Fruit fly (Drosophila melanogaster): ENCODE measurements around the gene mdu.

Gene mdu

DNA sequence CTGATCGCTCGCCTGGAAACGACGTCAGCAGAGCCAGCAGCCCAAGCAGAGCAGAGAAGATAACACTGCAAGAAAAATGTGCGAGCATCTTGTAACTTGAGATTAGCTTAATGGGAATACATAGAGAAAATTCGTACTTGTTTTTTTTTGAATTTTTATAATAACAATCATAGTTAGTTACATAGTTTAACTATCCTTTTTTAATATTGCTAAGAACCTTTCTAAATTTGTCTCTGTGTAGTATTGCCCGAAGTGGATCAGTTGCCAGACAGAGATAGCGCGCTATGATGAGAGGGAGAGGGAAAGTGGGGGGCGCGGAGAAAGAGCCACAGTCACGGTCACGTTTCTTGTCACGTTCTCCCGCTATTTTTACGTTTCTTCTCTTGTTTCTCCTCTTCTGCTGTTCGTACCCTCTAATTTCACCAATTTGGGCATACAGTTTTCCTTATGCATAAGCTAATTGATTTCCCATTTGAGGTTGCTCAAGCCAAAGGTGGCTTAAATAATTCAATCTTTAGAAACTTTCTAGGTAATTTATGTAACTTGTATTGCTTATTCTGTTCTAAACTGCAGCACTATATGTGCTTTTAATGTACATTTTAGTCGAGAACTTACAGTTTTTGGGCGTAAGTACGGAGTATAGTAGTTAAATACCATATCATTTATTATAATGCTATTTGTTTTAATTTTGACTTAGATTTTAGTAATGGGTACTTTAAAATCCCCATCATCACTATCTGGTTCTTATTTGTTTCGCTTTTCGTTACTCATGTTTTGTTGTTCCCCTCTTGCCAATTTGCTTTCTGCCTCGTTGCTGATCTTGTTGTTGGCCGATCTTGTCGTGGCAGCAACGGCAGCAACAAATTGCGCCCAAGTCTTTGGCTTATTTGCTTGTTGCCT, 14.0 kb downstream of the mdu start:
- TF ChIP-seq kay (GFP tag; ENCODE audit: borderline replicate concordance) (no peak), tj (GFP tag; optimal IDR thresholded peaks at IDR 0.05) (peak; percentile 56), Clk (GFP tag; optimal IDR thresholded peaks at IDR 0.05) (no peak), CG12768 (GFP tag; optimal IDR thresholded peaks at IDR 0.05) (no peak), CG1620 (GFP tag; optimal IDR thresholded peaks at IDR 0.05) (peak; percentile 61), CG33017 (tag; optimal IDR thresholded peaks at IDR 0.05) (peak; percentile 17), pad (GFP tag; optimal IDR thresholded peaks at IDR 0.05) (peak; percentile 61), CG7045 (GFP tag; optimal IDR thresholded peaks at IDR 0.05) (peak; percentile 7), CG7101 (tag; optimal IDR thresholded peaks at IDR 0.05) (peak; percentile 72), Hr96 (GFP tag; optimal IDR thresholded peaks at IDR 0.05) (peak; percentile 33), ovo (GFP tag; optimal IDR thresholded peaks at IDR 0.05) (no peak), toe (GFP tag; optimal IDR thresholded peaks at IDR 0.05) (no peak), cic (GFP tag; optimal IDR thresholded peaks at IDR 0.05) (no peak), Crg-1 (GFP tag; optimal IDR thresholded peaks at IDR 0.05) (peak; percentile 55), CG11617 (GFP tag; optimal IDR thresholded peaks at IDR 0.05) (peak; percentile 42), Mnt (GFP tag; optimal IDR thresholded peaks at IDR 0.05) (no peak), CG14711 (tag; optimal IDR thresholded peaks at IDR 0.05) (peak; percentile 80), cnc (optimal IDR thresholded peaks at IDR 0.05) (no peak), bab1 (GFP tag; optimal IDR thresholded peaks at IDR 0.05) (peak; percentile 94), CG5204 (GFP tag; optimal IDR thresholded peaks at IDR 0.05) (peak; percentile 21)

DNA sequence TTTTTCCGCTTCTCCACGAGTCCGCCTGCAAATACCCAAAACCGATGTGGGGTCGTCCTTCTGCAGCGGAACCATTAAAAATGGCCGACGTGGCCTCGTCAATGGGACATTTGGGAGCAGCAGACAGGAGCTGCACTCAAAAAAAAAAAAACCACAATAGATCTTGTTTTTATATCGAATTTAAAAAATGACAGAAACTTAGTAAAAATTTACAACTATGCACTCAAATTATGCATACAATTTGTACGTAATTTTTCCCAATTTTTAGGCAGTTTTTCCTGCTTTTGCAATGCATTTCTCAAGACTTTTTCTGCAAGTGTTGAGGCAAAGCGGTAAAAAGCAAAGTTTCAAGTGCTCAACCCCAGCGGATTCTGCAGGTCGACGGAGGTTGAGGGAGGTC, 36.6 kb downstream of the mdu start:
- TF ChIP-seq CG7101 (tag; optimal IDR thresholded peaks at IDR 0.05): no peak
- TF ChIP-seq ovo (GFP tag; optimal IDR thresholded peaks at IDR 0.05): no peak
- no peak for TF ChIP-seq CG11617 (GFP tag; optimal IDR thresholded peaks at IDR 0.05)
- no peak for TF ChIP-seq CG14711 (tag; optimal IDR thresholded peaks at IDR 0.05)
- TF ChIP-seq CG12768 (GFP tag; optimal IDR thresholded peaks at IDR 0.05): no peak
- TF ChIP-seq Crg-1 (GFP tag; optimal IDR thresholded peaks at IDR 0.05): no peak
- TF ChIP-seq Hr96 (GFP tag; optimal IDR thresholded peaks at IDR 0.05): no peak
- no peak for TF ChIP-seq toe (GFP tag; optimal IDR thresholded peaks at IDR 0.05)
- no peak for TF ChIP-seq CG7045 (GFP tag; optimal IDR thresholded peaks at IDR 0.05)
- TF ChIP-seq bab1 (GFP tag; optimal IDR thresholded peaks at IDR 0.05): no peak
- no peak for TF ChIP-seq cic (GFP tag; optimal IDR thresholded peaks at IDR 0.05)
- TF ChIP-seq CG1620 (GFP tag; optimal IDR thresholded peaks at IDR 0.05): no peak
- TF ChIP-seq CG5204 (GFP tag; optimal IDR thresholded peaks at IDR 0.05): no peak

DNA sequence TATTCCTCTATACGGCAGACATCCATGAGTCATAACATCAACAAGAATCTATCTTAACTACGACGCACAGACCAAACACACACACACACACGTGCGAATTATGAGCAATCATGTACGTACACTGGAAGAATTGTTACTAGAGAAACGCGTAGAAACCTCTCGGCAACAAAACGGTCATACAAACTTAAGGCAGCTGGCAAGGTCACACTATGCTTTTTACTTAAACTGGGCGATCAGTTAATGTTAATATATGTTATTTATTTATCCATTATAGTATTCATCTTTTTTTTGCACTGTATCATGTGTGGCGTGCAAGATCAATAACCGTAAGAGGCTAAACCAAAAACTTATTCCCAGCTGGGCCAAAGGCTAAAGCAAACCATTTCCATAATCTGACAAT, 42.2 kb downstream of the mdu start:
- no peak for TF ChIP-seq CG12768 (GFP tag; optimal IDR thresholded peaks at IDR 0.05)
- no peak for TF ChIP-seq cnc (optimal IDR thresholded peaks at IDR 0.05)
- TF ChIP-seq CG1620 (GFP tag; optimal IDR thresholded peaks at IDR 0.05): no peak
- TF ChIP-seq kay (GFP tag; ENCODE audit: borderline replicate concordance): no peak
- TF ChIP-seq CG7101 (tag; optimal IDR thresholded peaks at IDR 0.05): no peak
- TF ChIP-seq tj (GFP tag; optimal IDR thresholded peaks at IDR 0.05): no peak
- TF ChIP-seq Clk (GFP tag; optimal IDR thresholded peaks at IDR 0.05): no peak
- TF ChIP-seq pad (GFP tag; optimal IDR thresholded peaks at IDR 0.05): no peak

DNA sequence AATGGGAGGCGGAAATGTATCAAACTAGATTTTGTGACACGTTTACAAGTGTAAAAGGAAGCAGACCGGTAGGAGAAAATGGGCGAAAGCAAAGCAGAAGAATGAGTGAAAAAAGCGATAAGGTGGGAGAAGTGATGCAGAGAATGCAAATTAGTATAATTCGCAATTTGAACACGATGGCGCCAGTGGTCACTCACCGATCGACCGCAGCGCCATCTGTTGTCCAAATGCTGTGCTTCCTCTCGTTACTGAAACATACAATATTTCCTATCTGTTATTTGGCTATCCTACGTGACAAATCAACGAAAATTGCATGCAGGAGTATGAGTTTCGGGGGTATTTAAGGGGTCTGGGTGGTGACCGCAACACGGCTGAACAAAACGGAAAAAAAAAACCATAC, 43.8 kb downstream of the mdu start:
- no peak for TF ChIP-seq CG11617 (GFP tag; optimal IDR thresholded peaks at IDR 0.05)
- no peak for TF ChIP-seq ovo (GFP tag; optimal IDR thresholded peaks at IDR 0.05)
- no peak for TF ChIP-seq CG12768 (GFP tag; optimal IDR thresholded peaks at IDR 0.05)
- no peak for TF ChIP-seq cic (GFP tag; optimal IDR thresholded peaks at IDR 0.05)
- no peak for TF ChIP-seq CG33017 (tag; optimal IDR thresholded peaks at IDR 0.05)
- TF ChIP-seq CG5204 (GFP tag; optimal IDR thresholded peaks at IDR 0.05): no peak
- TF ChIP-seq CG7045 (GFP tag; optimal IDR thresholded peaks at IDR 0.05): no peak
- TF ChIP-seq CG1620 (GFP tag; optimal IDR thresholded peaks at IDR 0.05): no peak
- TF ChIP-seq kay (GFP tag; ENCODE audit: borderline replicate concordance): no peak
- TF ChIP-seq Clk (GFP tag; optimal IDR thresholded peaks at IDR 0.05): no peak
- TF ChIP-seq CG7101 (tag; optimal IDR thresholded peaks at IDR 0.05): no peak
- TF ChIP-seq pad (GFP tag; optimal IDR thresholded peaks at IDR 0.05): no peak
- TF ChIP-seq Crg-1 (GFP tag; optimal IDR thresholded peaks at IDR 0.05): no peak
- TF ChIP-seq bab1 (GFP tag; optimal IDR thresholded peaks at IDR 0.05): no peak

DNA sequence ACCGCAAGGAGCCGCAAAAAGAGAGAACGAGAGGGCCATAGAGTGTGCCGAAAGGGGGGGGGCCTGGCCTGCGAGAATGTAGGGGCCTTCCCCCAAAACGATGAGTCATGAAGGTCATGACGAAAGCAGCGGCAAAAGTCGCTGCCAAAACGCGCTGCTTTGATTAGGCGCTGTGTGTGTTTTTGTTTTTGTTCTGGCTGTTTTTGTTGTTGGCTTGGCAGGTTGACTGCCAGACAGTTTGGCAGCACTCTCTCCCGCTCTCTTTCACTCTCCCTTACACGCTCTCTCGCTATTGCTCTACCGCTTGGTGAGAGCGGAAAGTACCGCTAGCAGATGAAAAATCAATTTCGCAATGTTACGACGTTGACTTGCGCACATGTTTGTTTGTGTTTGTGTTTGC, 49.1 kb downstream of the mdu start:
- TF ChIP-seq Crg-1 (GFP tag; optimal IDR thresholded peaks at IDR 0.05) (no peak), CG7101 (tag; optimal IDR thresholded peaks at IDR 0.05) (no peak), CG5204 (GFP tag; optimal IDR thresholded peaks at IDR 0.05) (no peak), bab1 (GFP tag; optimal IDR thresholded peaks at IDR 0.05) (no peak), Clk (GFP tag; optimal IDR thresholded peaks at IDR 0.05) (no peak), Hr96 (GFP tag; optimal IDR thresholded peaks at IDR 0.05) (no peak), tj (GFP tag; optimal IDR thresholded peaks at IDR 0.05) (no peak), CG12768 (GFP tag; optimal IDR thresholded peaks at IDR 0.05) (no peak), Mnt (GFP tag; optimal IDR thresholded peaks at IDR 0.05) (no peak), toe (GFP tag; optimal IDR thresholded peaks at IDR 0.05) (no peak), ovo (GFP tag; optimal IDR thresholded peaks at IDR 0.05) (no peak), CG33017 (tag; optimal IDR thresholded peaks at IDR 0.05) (no peak), CG7045 (GFP tag; optimal IDR thresholded peaks at IDR 0.05) (no peak), pad (GFP tag; optimal IDR thresholded peaks at IDR 0.05) (no peak), cnc (optimal IDR thresholded peaks at IDR 0.05) (no peak), CG11617 (GFP tag; optimal IDR thresholded peaks at IDR 0.05) (no peak), kay (GFP tag; ENCODE audit: borderline replicate concordance) (no peak), CG14711 (tag; optimal IDR thresholded peaks at IDR 0.05) (no peak), cic (GFP tag; optimal IDR thresholded peaks at IDR 0.05) (no peak), CG1620 (GFP tag; optimal IDR thresholded peaks at IDR 0.05) (no peak)

Measured in whole organism, adult.